Worm (Caenorhabditis elegans): ENCODE results near the gene col-130.
"Not testable (repeated sequence)": the region's sequence is repeated elsewhere in the genome, so short reads cannot be mapped to it uniquely, and the experiment has no call there.

DNA sequence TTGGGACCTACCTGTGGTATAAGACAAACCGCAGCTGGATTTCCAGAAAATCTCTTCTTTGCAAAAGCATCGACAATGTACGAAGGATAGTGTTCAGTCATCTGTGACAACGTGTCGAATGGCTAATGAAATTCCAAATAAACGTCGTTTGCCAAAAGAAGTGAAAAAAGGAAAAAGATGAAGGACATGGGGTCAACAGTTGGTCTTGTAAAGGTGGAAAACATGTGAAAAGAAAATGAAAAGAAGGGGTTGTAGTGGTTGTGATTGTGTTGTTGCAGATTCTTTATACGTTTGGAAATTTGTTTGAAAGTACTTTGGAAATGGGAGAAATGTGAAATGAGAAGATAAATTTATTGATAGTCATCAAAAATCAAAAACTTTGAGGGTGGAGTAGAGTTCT lies 48.6 kb upstream of the col-130 start, which contains the start of gene T04A11.1:
- TF ChIP-seq unc-62 (GFP tag; optimal IDR thresholded peaks at IDR 0.05); nhr-237 (tag; optimal IDR thresholded peaks at IDR 0.05); nhr-11 (tag; optimal IDR thresholded peaks at IDR 0.05); mdl-1 (tag; optimal IDR thresholded peaks at IDR 0.05); blmp-1 (tag; optimal IDR thresholded peaks at IDR 0.05; ENCODE audit: insufficient read depth): not testable (repeated sequence)
